Worm (Caenorhabditis elegans) whole organism, young adult: Measurements from ENCODE around the gene egrh-1.

ENCODE experiments used
- F10E7.11 ChIP-seq: sonication (generic microtip); optimal IDR thresholded peaks from 2 replicates; lab custom pipeline; 2017; ENCODE audit warnings: mild to moderate bottlenecking, missing genetic modification characterization, moderate library complexity, missing compliant biosample characterization
- F23B12.7 ChIP-seq: sonication (generic microtip); optimal IDR thresholded peaks from 2 replicates; lab custom pipeline; 2017; ENCODE audit warnings: missing genetic modification characterization, mild to moderate bottlenecking, missing compliant biosample characterization, antibody characterized with exemption, moderate library complexity; ENCODE audit not compliant: insufficient read depth
- T26A5.8 ChIP-seq: sonication (generic microtip); optimal IDR thresholded peaks from 2 replicates; lab custom pipeline; 2016; ENCODE audit warnings: missing genetic modification characterization, missing compliant biosample characterization
- Y67H2A.10 ChIP-seq: fragments of 200-800 bp; sonication (Bioruptor generic); conservative IDR thresholded peaks from 2 replicates; pipeline ENCODE4 v1.3.6; 2022; ENCODE audit warnings: missing genetic modification reagents, missing genetic modification characterization, missing compliant biosample characterization
- nfya-1 ChIP-seq: sonication (generic microtip); optimal IDR thresholded peaks from 2 replicates; lab custom pipeline; 2017; ENCODE audit warnings: antibody characterized with exemption, missing compliant biosample characterization, missing genetic modification characterization, borderline replicate concordance; ENCODE audit not compliant: insufficient read depth
- nfyb-1 ChIP-seq: fragments of 200-800 bp; sonication (Bioruptor generic); IDR thresholded peaks from 2 replicates; pipeline ENCODE4 v1.3.6; 2022; ENCODE audit warnings: missing genetic modification reagents, missing genetic modification characterization, missing compliant biosample characterization
- snpc-3.4 ChIP-seq: sonication (generic microtip); optimal IDR thresholded peaks from 2 replicates; lab custom pipeline; 2017; ENCODE audit warnings: missing genetic modification characterization, mild to moderate bottlenecking, missing compliant biosample characterization, antibody characterized with exemption, moderate library complexity, missing genotype, missing genetic modification reagents
- snpc-4 ChIP-seq, 5 experiments: fragments of 150-350 bp in 1 of 5; sonication (generic microtip) in 4 of 5; optimal IDR thresholded peaks; 2 replicates each; lab custom pipeline; 2014 to 2018; ENCODE audit warnings: missing genetic modification characterization in 5 of 5, missing biosample characterization in 3 of 5, antibody characterized with exemption in 2 of 5, mild to moderate bottlenecking in 2 of 5, missing compliant biosample characterization in 2 of 5, missing genotype in 2 of 5, moderate library complexity in 2 of 5, missing genetic modification reagents in 1 of 5
- unc-62 ChIP-seq: fragments of 150-350 bp; optimal IDR thresholded peaks from 2 replicates; lab custom pipeline; 2014; ENCODE audit warnings: missing biosample characterization, missing genetic modification reagents, missing genetic modification characterization
- zfh-2 ChIP-seq: fragments of 200-800 bp; sonication (Bioruptor generic); conservative IDR thresholded peaks from 2 replicates; pipeline ENCODE4 v1.3.6; 2022; ENCODE audit warnings: missing genetic modification reagents, missing genetic modification characterization, missing compliant biosample characterization
- ztf-25 ChIP-seq: fragments of 200-800 bp; sonication (Bioruptor generic); IDR thresholded peaks from 2 replicates; pipeline ENCODE4 v1.3.6; 2022; ENCODE audit warnings: missing genetic modification reagents, missing genetic modification characterization, missing compliant biosample characterization
- ztf-6 ChIP-seq: fragments of 200-800 bp; sonication (Bioruptor generic); IDR thresholded peaks from 2 replicates; pipeline ENCODE4 v1.3.6; 2022; ENCODE audit warnings: missing genetic modification reagents, missing genetic modification characterization, missing compliant biosample characterization

- TF ChIP-seq ztf-25 (GFP tag; lab: Robert Waterston, UW): no peak
- no peak for TF ChIP-seq T26A5.8
- TF ChIP-seq unc-62 (GFP tag; lab: Kevin White, UChicago): no peak
- TF ChIP-seq nfyb-1 (GFP tag; lab: Robert Waterston, UW): peak; percentile 69; the same call in 1 of the 2 replicates
- peak; percentile 96 for TF ChIP-seq zfh-2 (GFP tag; lab: Robert Waterston, UW)
- TF ChIP-seq F10E7.11 (tag; lab: Kevin White, UChicago): no peak
- peak; percentile 33 for TF ChIP-seq F23B12.7 (tag; lab: Kevin White, UChicago)
- TF ChIP-seq snpc-4 (GFP tag; optimal IDR thresholded peaks at IDR 0.05; lab: Kevin White, UChicago): no peak
- TF ChIP-seq snpc-4 (tag; optimal IDR thresholded peaks at IDR 0.05; lab: Kevin White, UChicago): peak in 3 of 4 experiments; percentile 34 to 59 (median 58)
- no peak for TF ChIP-seq Y67H2A.10 (GFP tag; lab: Robert Waterston, UW)
- peak; percentile 28; the same call in 1 of the 2 replicates for TF ChIP-seq ztf-6 (GFP tag; lab: Robert Waterston, UW)
- no peak for TF ChIP-seq snpc-3.4 (tag; lab: Kevin White, UChicago)
- TF ChIP-seq nfya-1 (tag; lab: Kevin White, UChicago): no peak
These were observed 4.7 kb upstream of the egrh-1 start for ce11 chrX:14841030-14841429.
